Fruit fly (Drosophila melanogaster): ENCODE results near the gene Stt3A.

- TF ChIP-seq CG4496 (GFP tag; IDR thresholded peaks at IDR 0.05) = peak; percentile 90
- peak; percentile 92 for TF ChIP-seq CG32121 (GFP tag; IDR thresholded peaks at IDR 0.05)
- peak; percentile 89 for TF ChIP-seq EcR (GFP tag; optimal IDR thresholded peaks at IDR 0.05)
- TF ChIP-seq CG8159 (tag; optimal IDR thresholded peaks at IDR 0.05) = peak; percentile 91
Measured at dm6 chrX:21072953-21073352, 19.2 kb upstream of the Stt3A start.
